Worm (Caenorhabditis elegans): ENCODE measurements around the gene nep-4.
"Not testable (repeated sequence)": the region's sequence is repeated elsewhere in the genome, so short reads cannot be mapped to it uniquely, and the experiment has no call there.

Gene nep-4

ce11 chrX:6875273-6875672 is 12.0 kb upstream of the nep-4 start:
- TF ChIP-seq dao-5 (tag; optimal IDR thresholded peaks at IDR 0.05) (no peak), him-1 (tag; optimal IDR thresholded peaks at IDR 0.05) (no peak), W03F9.2 (tag; optimal IDR thresholded peaks at IDR 0.05) (no peak)

ce11 chrX:6874723-6875122 is 11.5 kb upstream of the nep-4 start, which contains the start of gene F41C6.4:
F41C6.4 (minus strand) TSS chrX:6874823.
- TF ChIP-seq dao-5 (tag; optimal IDR thresholded peaks at IDR 0.05) (no peak), him-1 (tag; optimal IDR thresholded peaks at IDR 0.05) (no peak), W03F9.2 (tag; optimal IDR thresholded peaks at IDR 0.05) (no peak)

- TF ChIP-seq him-1, W03F9.2, dao-5 (tag; optimal IDR thresholded peaks at IDR 0.05): not testable (repeated sequence)
These were observed 5.4 kb upstream of the nep-4 start, which contains the start of gene C53B7.6 for ce11 chrX:6868669-6869068. C53B7.6 (minus strand) TSS chrX:6868769.

ce11 chrX:6867707-6868106 is 4.5 kb upstream of the nep-4 start:
- TF ChIP-seq dao-5 (tag; optimal IDR thresholded peaks at IDR 0.05) (peak; percentile 85), W03F9.2 (tag; optimal IDR thresholded peaks at IDR 0.05) (peak; percentile 47), him-1 (tag; optimal IDR thresholded peaks at IDR 0.05) (no peak)

ce11 chrX:6866900-6867299 is 3.7 kb upstream of the nep-4 start:
- TF ChIP-seq dao-5 (tag; optimal IDR thresholded peaks at IDR 0.05) (no peak), him-1 (tag; optimal IDR thresholded peaks at IDR 0.05) (no peak), W03F9.2 (tag; optimal IDR thresholded peaks at IDR 0.05) (no peak)

- no peak for TF ChIP-seq him-1 (tag; optimal IDR thresholded peaks at IDR 0.05)
- TF ChIP-seq W03F9.2 (tag; optimal IDR thresholded peaks at IDR 0.05): no peak
- TF ChIP-seq dao-5 (tag; optimal IDR thresholded peaks at IDR 0.05): no peak
These were observed 2.6 kb upstream of the nep-4 start, which contains the start of gene odr-10 for ce11 chrX:6865839-6866238. odr-10 (minus strand) TSS chrX:6865939.

- TF ChIP-seq W03F9.2 (tag; optimal IDR thresholded peaks at IDR 0.05): no peak
- no peak for TF ChIP-seq him-1 (tag; optimal IDR thresholded peaks at IDR 0.05)
- TF ChIP-seq dao-5 (tag; optimal IDR thresholded peaks at IDR 0.05): no peak
These were observed 1.7 kb downstream of the nep-4 start for ce11 chrX:6861564-6861963.

ce11 chrX:6856793-6857192 is 6.4 kb downstream of the nep-4 start:
- TF ChIP-seq dao-5 (tag; optimal IDR thresholded peaks at IDR 0.05): no peak
- TF ChIP-seq W03F9.2 (tag; optimal IDR thresholded peaks at IDR 0.05): no peak
- no peak for TF ChIP-seq him-1 (tag; optimal IDR thresholded peaks at IDR 0.05)

ce11 chrX:6853318-6853717 is 9.9 kb downstream of the nep-4 start, which contains the start of gene rig-3:
rig-3 (plus strand) TSS chrX:6853618.
- TF ChIP-seq him-1 (tag; optimal IDR thresholded peaks at IDR 0.05) (no peak), W03F9.2 (tag; optimal IDR thresholded peaks at IDR 0.05) (no peak), dao-5 (tag; optimal IDR thresholded peaks at IDR 0.05) (no peak)

- no peak for TF ChIP-seq him-1 (tag; optimal IDR thresholded peaks at IDR 0.05)
- no peak for TF ChIP-seq W03F9.2 (tag; optimal IDR thresholded peaks at IDR 0.05)
- TF ChIP-seq dao-5 (tag; optimal IDR thresholded peaks at IDR 0.05): no peak
These were observed 12.8 kb downstream of the nep-4 start for ce11 chrX:6850412-6850811.

ce11 chrX:6848596-6848995 is 14.6 kb downstream of the nep-4 start:
- no peak for TF ChIP-seq him-1 (tag; optimal IDR thresholded peaks at IDR 0.05)
- no peak for TF ChIP-seq W03F9.2 (tag; optimal IDR thresholded peaks at IDR 0.05)
- TF ChIP-seq dao-5 (tag; optimal IDR thresholded peaks at IDR 0.05): no peak

ce11 chrX:6845934-6846333 is 17.3 kb downstream of the nep-4 start, which contains the start of gene C53B7.2:
C53B7.2 (plus strand) TSS chrX:6846234.
- TF ChIP-seq him-1 (tag; optimal IDR thresholded peaks at IDR 0.05) (no peak), W03F9.2 (tag; optimal IDR thresholded peaks at IDR 0.05) (no peak), dao-5 (tag; optimal IDR thresholded peaks at IDR 0.05) (no peak)

- no peak for TF ChIP-seq W03F9.2 (tag; optimal IDR thresholded peaks at IDR 0.05)
- no peak for TF ChIP-seq him-1 (tag; optimal IDR thresholded peaks at IDR 0.05)
- TF ChIP-seq dao-5 (tag; optimal IDR thresholded peaks at IDR 0.05): no peak
These were observed 18.7 kb downstream of the nep-4 start, which contains the start of gene C53B7.3 for ce11 chrX:6844394-6845072. C53B7.3 (plus strand) TSS chrX:6844755.

ce11 chrX:6840670-6841308 is 22.4 kb downstream of the nep-4 start, which contains the start of the genes glr-6 and asg-2:
glr-6 (minus strand) TSS chrX:6840720.
asg-2 (plus strand) TSS chrX:6841258.
- TF ChIP-seq W03F9.2 (tag; optimal IDR thresholded peaks at IDR 0.05) (peak; percentile 55), him-1 (tag; optimal IDR thresholded peaks at IDR 0.05) (peak; percentile 22), dao-5 (tag; optimal IDR thresholded peaks at IDR 0.05) (no peak)
